Worm (Caenorhabditis elegans) whole organism, L3 larva: Measurements from ENCODE around the gene D2063.1.
"Not testable (repeated sequence)": the region's sequence is repeated elsewhere in the genome, so short reads cannot be mapped to it uniquely, and the experiment has no call there.

Experiments
- R02D3.7 ChIP-seq: fragments of 150-350 bp; optimal IDR thresholded peaks from 2 replicates; lab custom pipeline; 2014; ENCODE audit warnings: missing biosample characterization, missing genetic modification characterization
- aly-2 ChIP-seq: fragments of 150-350 bp; optimal IDR thresholded peaks from 2 replicates; lab custom pipeline; 2014; ENCODE audit warnings: missing biosample characterization, missing genetic modification characterization
- ama-1 ChIP-seq: fragments of 150-350 bp; optimal IDR thresholded peaks from 2 replicates; lab custom pipeline; 2018
- ceh-16 ChIP-seq: sonication (generic microtip); optimal IDR thresholded peaks from 2 replicates; lab custom pipeline; 2017; ENCODE audit warnings: missing biosample characterization, missing genetic modification characterization
- daf-12 ChIP-seq: fragments of 150-350 bp; optimal IDR thresholded peaks from 2 replicates; lab custom pipeline; 2014; ENCODE audit warnings: missing biosample characterization, missing genetic modification reagents, missing genetic modification characterization
- egl-27 ChIP-seq: sonication (generic microtip); optimal IDR thresholded peaks from 4 replicates; lab custom pipeline; 2017; ENCODE audit warnings: missing biosample characterization, missing genetic modification reagents, missing genetic modification characterization
- elt-1 ChIP-seq: fragments of 150-350 bp; optimal IDR thresholded peaks from 2 replicates; lab custom pipeline; 2014; ENCODE audit warnings: missing biosample characterization, missing genetic modification characterization
- elt-3 ChIP-seq, 3 experiments: fragments of 150-350 bp in 1 of 3; sonication (generic microtip) in 2 of 3; optimal IDR thresholded peaks; 2 replicates in 2 of 3; 4 replicates in 1 of 3; lab custom pipeline; 2014 to 2017; ENCODE audit warnings: missing biosample characterization in 3 of 3, missing genetic modification characterization in 3 of 3
- fkh-10 ChIP-seq: sonication (generic microtip); optimal IDR thresholded peaks from 2 replicates; lab custom pipeline; 2017; ENCODE audit warnings: missing biosample characterization, missing genetic modification reagents, missing genetic modification characterization
- fkh-2 ChIP-seq: fragments of 150-350 bp; optimal IDR thresholded peaks from 2 replicates; lab custom pipeline; 2014; ENCODE audit warnings: missing biosample characterization, missing genetic modification reagents, missing genetic modification characterization
- fos-1 ChIP-seq: fragments of 150-350 bp; optimal IDR thresholded peaks from 2 replicates; lab custom pipeline; 2014; ENCODE audit warnings: missing biosample characterization, missing genetic modification characterization
- hmg-11 ChIP-seq: sonication (generic microtip); optimal IDR thresholded peaks from 2 replicates; lab custom pipeline; 2016; ENCODE audit warnings: missing genetic modification characterization, missing compliant biosample characterization
- lin-15B ChIP-seq: fragments of 150-350 bp; optimal IDR thresholded peaks from 2 replicates; lab custom pipeline; 2014; ENCODE audit warnings: missing biosample characterization, missing genetic modification characterization
- lin-39 ChIP-seq: fragments of 150-350 bp; optimal IDR thresholded peaks from 2 replicates; lab custom pipeline; 2018; ENCODE audit warnings: missing biosample characterization, missing genetic modification reagents, missing genetic modification characterization
- lsy-12 ChIP-seq: sonication (generic microtip); optimal IDR thresholded peaks from 2 replicates; lab custom pipeline; 2016; ENCODE audit warnings: mild to moderate bottlenecking, missing genetic modification characterization, missing compliant biosample characterization
- mdl-1 ChIP-seq: fragments of 150-350 bp; optimal IDR thresholded peaks from 2 replicates; lab custom pipeline; 2014; ENCODE audit warnings: missing biosample characterization, missing genetic modification characterization
- nfya-1 ChIP-seq: sonication (generic microtip); optimal IDR thresholded peaks from 2 replicates; lab custom pipeline; 2017; ENCODE audit warnings: missing genetic modification characterization, mild to moderate bottlenecking, missing compliant biosample characterization, antibody characterized with exemption, moderate library complexity; ENCODE audit not compliant: insufficient read depth
- nhr-11 ChIP-seq: fragments of 150-350 bp; optimal IDR thresholded peaks from 2 replicates; lab custom pipeline; 2014; ENCODE audit warnings: missing biosample characterization, missing genetic modification characterization
- nhr-12 ChIP-seq: fragments of 150-350 bp; optimal IDR thresholded peaks from 2 replicates; lab custom pipeline; 2014; ENCODE audit warnings: missing biosample characterization, missing genetic modification characterization
- nhr-23 ChIP-seq: fragments of 150-350 bp; optimal IDR thresholded peaks from 2 replicates; lab custom pipeline; 2014; ENCODE audit warnings: missing biosample characterization, missing genetic modification reagents, missing genetic modification characterization
- nhr-237 ChIP-seq: fragments of 150-350 bp; optimal IDR thresholded peaks from 2 replicates; lab custom pipeline; 2014; ENCODE audit warnings: missing biosample characterization, missing genetic modification characterization
- nhr-25 ChIP-seq: sonication (generic microtip); optimal IDR thresholded peaks from 2 replicates; lab custom pipeline; 2017; ENCODE audit warnings: missing biosample characterization, missing genetic modification characterization
- nhr-43 ChIP-seq: sonication (generic microtip); optimal IDR thresholded peaks from 2 replicates; lab custom pipeline; 2016; ENCODE audit warnings: mild to moderate bottlenecking, missing genetic modification characterization, missing compliant biosample characterization; ENCODE audit not compliant: poor library complexity, severe bottlenecking
- nhr-67 ChIP-seq: fragments of 150-350 bp; optimal IDR thresholded peaks from 2 replicates; lab custom pipeline; 2014; ENCODE audit warnings: missing biosample characterization, missing genetic modification characterization
- nhr-77 ChIP-seq: fragments of 150-350 bp; optimal IDR thresholded peaks from 2 replicates; lab custom pipeline; 2014; ENCODE audit warnings: missing biosample characterization, missing genetic modification characterization
- pha-4 ChIP-seq: fragments of 150-350 bp; optimal IDR thresholded peaks from 2 replicates; lab custom pipeline; 2014; ENCODE audit warnings: missing biosample characterization, missing genetic modification reagents, missing genetic modification characterization
- pqm-1 ChIP-seq: fragments of 150-350 bp; optimal IDR thresholded peaks from 2 replicates; lab custom pipeline; 2017; ENCODE audit warnings: missing biosample characterization, missing genetic modification characterization, inconsistent platforms
- sea-2 ChIP-seq: fragments of 150-350 bp; sonication (generic microtip); optimal IDR thresholded peaks from 4 replicates; lab custom pipeline; 2014; ENCODE audit warnings: missing biosample characterization, missing genetic modification reagents, missing genetic modification characterization
- skn-1 ChIP-seq: fragments of 150-350 bp; optimal IDR thresholded peaks from 2 replicates; lab custom pipeline; 2014; ENCODE audit warnings: missing biosample characterization, missing genetic modification characterization
- snpc-4 ChIP-seq: fragments of 150-350 bp; optimal IDR thresholded peaks from 2 replicates; lab custom pipeline; 2014; ENCODE audit warnings: missing biosample characterization, missing genetic modification characterization
- unc-62 ChIP-seq: fragments of 150-350 bp; sonication (generic microtip); optimal IDR thresholded peaks from 4 replicates; lab custom pipeline; 2014; ENCODE audit warnings: missing biosample characterization, missing genetic modification reagents, missing genetic modification characterization
- zag-1 ChIP-seq: fragments of 150-350 bp; optimal IDR thresholded peaks from 2 replicates; lab custom pipeline; 2014; ENCODE audit warnings: missing biosample characterization, missing genetic modification characterization
- ztf-11 ChIP-seq: fragments of 150-350 bp; optimal IDR thresholded peaks from 2 replicates; lab custom pipeline; 2014; ENCODE audit warnings: missing biosample characterization, missing genetic modification characterization

D2063.1 gene

ce11 chrV:4325415-4325814 lies 1.5 kb upstream of the D2063.1 start, which contains the start of gene nhr-125:
Gene nhr-125 (minus strand): TSS chrV:4325515.
- peak; percentile 56 for TF ChIP-seq pha-4 (tag; lab: Kevin White, UChicago)
- TF ChIP-seq nhr-11 (tag; lab: Kevin White, UChicago): no peak

ce11 chrV:4330820-4331219 lies 3.9 kb downstream of the D2063.1 start:
- no peak for TF ChIP-seq elt-1 (tag; lab: Kevin White, UChicago)
- TF ChIP-seq lin-15B (tag; lab: Kevin White, UChicago): no peak
- no peak for TF ChIP-seq skn-1 (tag; lab: Kevin White, UChicago)
- TF ChIP-seq ceh-16 (tag; lab: Kevin White, UChicago): no peak
- no peak for TF ChIP-seq lin-39
- no peak for TF ChIP-seq lsy-12 (tag; lab: Kevin White, UChicago)
- no peak for TF ChIP-seq nhr-77 (tag; lab: Kevin White, UChicago)
- no peak for TF ChIP-seq fos-1 (tag; lab: Kevin White, UChicago)
- no peak for TF ChIP-seq nhr-67 (tag; lab: Kevin White, UChicago)
- TF ChIP-seq nhr-12 (tag; lab: Kevin White, UChicago): no peak
- no peak for TF ChIP-seq elt-3 (tag; optimal IDR thresholded peaks at IDR 0.05; lab: Kevin White, UChicago)
- no peak for TF ChIP-seq pha-4 (tag; lab: Kevin White, UChicago)
- TF ChIP-seq fkh-2: no peak
- TF ChIP-seq ztf-11: no peak
- TF ChIP-seq hmg-11: no peak
- TF ChIP-seq nhr-23 (tag; lab: Kevin White, UChicago): no peak
- no peak for TF ChIP-seq nhr-25

ce11 chrV:4332450-4332849 lies 5.5 kb downstream of the D2063.1 start, which contains the start of gene oac-12:
Gene oac-12 (minus strand): TSS chrV:4332550.
- no peak for TF ChIP-seq unc-62
- no peak for TF ChIP-seq nhr-23 (tag; lab: Kevin White, UChicago)
- no peak for TF ChIP-seq R02D3.7 (tag; lab: Kevin White, UChicago)
- no peak for TF ChIP-seq aly-2 (tag; lab: Kevin White, UChicago)
- TF ChIP-seq nhr-25: no peak
- TF ChIP-seq fkh-10 (GFP tag; lab: Kevin White, UChicago): no peak
- TF ChIP-seq zag-1 (tag; lab: Kevin White, UChicago): no peak
- TF ChIP-seq fos-1 (tag; lab: Kevin White, UChicago): no peak
- TF ChIP-seq skn-1 (tag; lab: Kevin White, UChicago): no peak
- TF ChIP-seq nhr-11 (tag; lab: Kevin White, UChicago): no peak
- no peak for TF ChIP-seq ama-1 (lab: Kevin White, UChicago)
- no peak for TF ChIP-seq sea-2 (GFP tag; lab: Kevin White, UChicago)
- no peak for TF ChIP-seq egl-27
- TF ChIP-seq nhr-77 (tag; lab: Kevin White, UChicago): no peak

- TF ChIP-seq ama-1 (lab: Kevin White, UChicago); zag-1 (tag; lab: Kevin White, UChicago); ceh-16 (tag; lab: Kevin White, UChicago): not testable (repeated sequence)
These were observed 9.5 kb downstream of the D2063.1 start, which contains the start of gene irld-1 for ce11 chrV:4336462-4336861. Gene irld-1 (plus strand): TSS chrV:4336762.

- TF ChIP-seq mdl-1 (no peak), pqm-1 (tag; lab: Kevin White, UChicago) (no peak), fkh-10 (GFP tag; lab: Kevin White, UChicago) (no peak), snpc-4 (no peak), nhr-43 (tag; lab: Kevin White, UChicago) (no peak), daf-12 (tag; lab: Kevin White, UChicago) (no peak), pha-4 (tag; lab: Kevin White, UChicago) (no peak), zag-1 (tag; lab: Kevin White, UChicago) (no peak), lsy-12 (tag; lab: Kevin White, UChicago) (no peak), nhr-237 (no peak), nfya-1 (tag; lab: Kevin White, UChicago) (no peak)
- TF ChIP-seq, all 47 proteins: peak for 0
These were observed 12.6 kb downstream of the D2063.1 start for ce11 chrV:4339479-4339878.
